Worm (Caenorhabditis elegans): Measurements from ENCODE around the gene R10F2.5.

DNA sequence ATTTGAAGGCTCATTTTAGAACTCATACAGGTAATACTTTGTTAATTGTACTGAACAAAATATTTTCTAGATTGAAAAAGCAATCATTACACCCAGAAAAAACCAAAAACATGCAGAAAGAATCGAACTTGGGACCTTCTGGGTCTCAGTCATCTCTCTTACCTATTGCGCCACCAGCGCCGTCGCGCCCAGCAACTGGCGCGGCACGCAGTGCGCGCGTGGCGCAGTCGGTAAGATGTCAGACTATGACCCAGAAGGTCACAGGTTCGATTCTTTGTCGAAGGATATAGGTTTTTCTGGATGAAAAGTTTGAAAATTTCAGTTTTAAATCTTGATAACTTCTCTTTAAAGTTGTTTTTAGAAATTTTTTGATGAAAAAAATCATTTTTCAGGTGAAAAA, 44.9 kb downstream of the R10F2.5 start:
- TF ChIP-seq pha-4 (tag; optimal IDR thresholded peaks at IDR 0.05) (no peak), blmp-1 (tag; optimal IDR thresholded peaks at IDR 0.05) (no peak), snpc-4 (tag; optimal IDR thresholded peaks at IDR 0.05) (no peak), unc-39 (tag; optimal IDR thresholded peaks at IDR 0.05) (no peak), unc-62 (GFP tag; optimal IDR thresholded peaks at IDR 0.05) (no peak), elt-1 (tag; optimal IDR thresholded peaks at IDR 0.05; ENCODE audit: borderline replicate concordance, insufficient read depth) (no peak), cnd-1 (tag; optimal IDR thresholded peaks at IDR 0.05) (no peak), flh-1 (GFP tag; optimal IDR thresholded peaks at IDR 0.05) (no peak), lin-13 (tag; optimal IDR thresholded peaks at IDR 0.05) (no peak), nhr-237 (tag; optimal IDR thresholded peaks at IDR 0.05) (no peak), ceh-43 (GFP tag; optimal IDR thresholded peaks at IDR 0.05) (no peak)

Data from whole organism, mixed stage, embryonic.